Worm (Caenorhabditis elegans) whole organism, mixed stage, embryonic: ENCODE results near the gene pgl-1.
A peak's percentile ranks its signal among the peaks of the same experiment; 100 is the strongest.

Experiments used
- M03D4.4 ChIP-seq: sonication (generic microtip); optimal IDR thresholded peaks from 2 replicates; lab custom pipeline; 2017; ENCODE audit warnings: mild to moderate bottlenecking, missing genetic modification characterization, missing compliant biosample characterization
- bed-3 ChIP-seq: fragments of 200-800 bp; sonication (Bioruptor generic); optimal IDR thresholded peaks from 3 replicates; lab custom pipeline; 2018; ENCODE audit warnings: mild to moderate bottlenecking, missing genetic modification characterization, moderate library complexity, missing compliant biosample characterization
- blmp-1 ChIP-seq: fragments of 150-350 bp; optimal IDR thresholded peaks from 2 replicates; lab custom pipeline; 2014; ENCODE audit warnings: missing biosample characterization, missing genetic modification characterization
- ceh-39 ChIP-seq: fragments of 150-350 bp; optimal IDR thresholded peaks from 2 replicates; lab custom pipeline; 2014; ENCODE audit warnings: missing biosample characterization, missing genetic modification characterization
- ceh-43 ChIP-seq: fragments of 200-800 bp; sonication (Bioruptor generic); optimal IDR thresholded peaks from 2 replicates; lab custom pipeline; 2018; ENCODE audit warnings: mild to moderate bottlenecking, missing genetic modification characterization, moderate library complexity, missing compliant biosample characterization
- ceh-83 ChIP-seq: fragments of 200-800 bp; sonication (Bioruptor generic); optimal IDR thresholded peaks from 2 replicates; lab custom pipeline; 2018; ENCODE audit warnings: mild to moderate bottlenecking, missing genetic modification characterization, missing compliant biosample characterization
- ces-1 ChIP-seq: fragments of 150-350 bp; optimal IDR thresholded peaks from 2 replicates; lab custom pipeline; 2014; ENCODE audit warnings: missing biosample characterization, missing genetic modification reagents, missing genetic modification characterization
- elt-1 ChIP-seq: sonication (generic microtip); optimal IDR thresholded peaks from 2 replicates; lab custom pipeline; 2017; ENCODE audit warnings: missing genetic modification characterization, mild to moderate bottlenecking, missing compliant biosample characterization, antibody characterized with exemption, moderate library complexity, borderline replicate concordance; ENCODE audit not compliant: insufficient read depth
- elt-3 ChIP-seq: fragments of 150-350 bp; optimal IDR thresholded peaks from 2 replicates; lab custom pipeline; 2014; ENCODE audit warnings: missing biosample characterization, missing genetic modification characterization
- ham-2 ChIP-seq: fragments of 200-800 bp; sonication (Bioruptor generic); optimal IDR thresholded peaks from 2 replicates; lab custom pipeline; 2018; ENCODE audit warnings: mild to moderate bottlenecking, missing genetic modification characterization, missing compliant biosample characterization
- hlh-1 ChIP-seq: fragments of 150-350 bp; optimal IDR thresholded peaks from 2 replicates; lab custom pipeline; 2014; ENCODE audit warnings: missing biosample characterization, missing genetic modification reagents, missing genetic modification characterization
- lin-32 ChIP-seq: fragments of 200-800 bp; sonication (Bioruptor generic); optimal IDR thresholded peaks from 2 replicates; lab custom pipeline; 2018; ENCODE audit warnings: mild to moderate bottlenecking, missing genetic modification characterization, missing compliant biosample characterization
- lsy-2 ChIP-seq: fragments of 150-350 bp; optimal IDR thresholded peaks from 2 replicates; lab custom pipeline; 2014; ENCODE audit warnings: missing biosample characterization, missing genetic modification characterization
- mls-2 ChIP-seq: sonication (generic microtip); optimal IDR thresholded peaks from 2 replicates; lab custom pipeline; 2016; ENCODE audit warnings: mild to moderate bottlenecking, missing genetic modification characterization, moderate library complexity, missing compliant biosample characterization
- nhr-12 ChIP-seq: fragments of 150-350 bp; optimal IDR thresholded peaks from 2 replicates; lab custom pipeline; 2014; ENCODE audit warnings: missing biosample characterization, missing genetic modification characterization
- nhr-237 ChIP-seq: fragments of 150-350 bp; optimal IDR thresholded peaks from 2 replicates; lab custom pipeline; 2014; ENCODE audit warnings: missing biosample characterization, missing genetic modification characterization
- nhr-28 ChIP-seq: fragments of 150-350 bp; optimal IDR thresholded peaks from 2 replicates; lab custom pipeline; 2014; ENCODE audit warnings: missing biosample characterization, missing genetic modification characterization
- nhr-76 ChIP-seq: sonication (generic microtip); optimal IDR thresholded peaks from 2 replicates; lab custom pipeline; 2017; ENCODE audit warnings: missing biosample characterization, missing genetic modification characterization
- pha-4 ChIP-seq: fragments of 150-350 bp; optimal IDR thresholded peaks from 2 replicates; lab custom pipeline; 2018; ENCODE audit warnings: missing biosample characterization, missing genetic modification reagents, missing genetic modification characterization
- sem-2 ChIP-seq: fragments of 200-800 bp; sonication (Bioruptor generic); optimal IDR thresholded peaks from 2 replicates; lab custom pipeline; 2018; ENCODE audit warnings: mild to moderate bottlenecking, missing genetic modification characterization, missing compliant biosample characterization
- snpc-4 ChIP-seq: fragments of 150-350 bp; optimal IDR thresholded peaks from 2 replicates; lab custom pipeline; 2014; ENCODE audit warnings: missing biosample characterization, missing genetic modification characterization
- sptf-1 ChIP-seq: sonication (generic microtip); optimal IDR thresholded peaks from 2 replicates; lab custom pipeline; 2017; ENCODE audit warnings: mild to moderate bottlenecking, missing genetic modification characterization, moderate library complexity, missing compliant biosample characterization
- unc-120 ChIP-seq: sonication (generic microtip); optimal IDR thresholded peaks from 2 replicates; lab custom pipeline; 2017; ENCODE audit warnings: missing genetic modification characterization, missing compliant biosample characterization; ENCODE audit not compliant: poor library complexity, severe bottlenecking
- unc-39 ChIP-seq: fragments of 150-350 bp; optimal IDR thresholded peaks from 2 replicates; lab custom pipeline; 2014; ENCODE audit warnings: missing biosample characterization, missing genetic modification characterization
- unc-62 ChIP-seq: fragments of 150-350 bp; optimal IDR thresholded peaks from 2 replicates; lab custom pipeline; 2014; ENCODE audit warnings: missing biosample characterization, missing genetic modification reagents, missing genetic modification characterization
- zip-8 ChIP-seq: fragments of 150-350 bp; optimal IDR thresholded peaks from 2 replicates; lab custom pipeline; 2014; ENCODE audit warnings: missing biosample characterization, missing genetic modification characterization
- ztf-11 ChIP-seq: fragments of 150-350 bp; optimal IDR thresholded peaks from 2 replicates; lab custom pipeline; 2014; ENCODE audit warnings: missing biosample characterization, missing genetic modification characterization

pgl-1 gene

DNA sequence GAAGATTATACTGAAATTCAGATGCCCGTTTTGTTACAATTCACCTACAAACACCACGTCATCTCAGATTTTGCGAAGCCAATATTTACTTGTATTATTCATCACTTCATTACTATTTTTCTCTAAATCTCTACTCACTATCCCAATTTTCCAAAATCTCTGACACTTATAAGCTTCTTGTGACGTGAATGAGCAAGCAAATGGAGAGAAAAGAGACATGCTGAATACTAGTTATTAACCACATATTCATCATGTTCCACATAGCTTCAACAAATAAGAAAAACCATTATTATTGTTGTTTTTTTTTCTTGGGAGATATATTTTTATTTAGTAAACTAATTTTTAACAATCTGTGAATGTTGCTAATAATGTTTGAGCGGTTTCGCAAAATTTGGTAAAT is 25.9 kb downstream of the pgl-1 start:
- peak; percentile 8 for TF ChIP-seq ces-1 (GFP tag; lab: Kevin White, UChicago)
- no peak for TF ChIP-seq pha-4 (tag; lab: Kevin White, UChicago)

DNA sequence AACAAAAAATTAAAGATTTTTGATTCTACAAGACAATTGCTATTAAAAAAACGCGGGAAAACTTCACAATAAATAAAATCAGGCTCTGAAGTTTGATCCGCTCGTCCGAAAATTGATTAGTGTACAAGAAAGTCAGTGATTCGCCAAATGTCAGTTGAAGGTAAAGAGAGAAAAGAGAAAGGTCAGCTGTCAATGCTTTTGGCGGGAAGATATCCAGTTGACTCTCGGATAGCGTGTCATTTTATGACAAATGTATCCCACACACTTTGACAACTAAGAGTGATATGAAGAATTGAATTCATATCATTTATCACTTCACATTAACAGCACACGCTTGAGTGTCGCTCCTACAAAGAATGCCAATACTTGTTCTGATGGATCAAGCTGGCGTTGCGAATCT is 30.3 kb downstream of the pgl-1 start:
- TF ChIP-seq lin-32 (GFP tag; lab: Kevin White, UChicago) (no peak), mls-2 (tag; lab: Kevin White, UChicago) (no peak), unc-120 (tag; lab: Kevin White, UChicago) (peak; percentile 27), nhr-12 (tag; lab: Kevin White, UChicago) (no peak), unc-62 (GFP tag; lab: Kevin White, UChicago) (peak; percentile 95), hlh-1 (peak; percentile 92)

DNA sequence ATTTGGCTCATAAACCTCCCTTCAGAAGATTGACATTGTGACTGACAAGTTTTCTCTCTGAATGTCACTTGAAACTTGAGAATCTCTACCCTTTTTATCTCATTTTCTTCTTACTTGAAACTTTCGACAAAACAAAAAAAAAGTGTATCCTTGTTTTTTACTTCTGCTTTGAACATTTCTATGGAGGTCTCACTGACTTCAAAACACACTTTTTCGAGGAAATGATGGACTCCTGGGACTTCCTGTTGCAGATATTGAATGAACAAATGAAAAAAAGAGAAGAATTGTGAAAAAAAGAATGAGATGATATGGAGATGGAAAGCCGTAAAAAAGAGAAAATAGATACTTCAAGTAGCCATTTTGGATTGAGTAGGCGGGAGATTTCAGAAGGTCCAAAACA is 36.0 kb downstream of the pgl-1 start:
- TF ChIP-seq ceh-39 (tag; lab: Kevin White, UChicago): no peak
- no peak for TF ChIP-seq sptf-1 (tag; lab: Kevin White, UChicago)
- no peak for TF ChIP-seq mls-2 (tag; lab: Kevin White, UChicago)
- TF ChIP-seq elt-3 (tag; lab: Kevin White, UChicago): no peak
- no peak for TF ChIP-seq elt-1
- TF ChIP-seq ham-2 (GFP tag; lab: Kevin White, UChicago): no peak
- no peak for TF ChIP-seq unc-39 (tag; lab: Kevin White, UChicago)
- no peak for TF ChIP-seq ceh-83 (GFP tag; lab: Kevin White, UChicago)
- TF ChIP-seq zip-8 (tag; lab: Kevin White, UChicago): no peak
- TF ChIP-seq hlh-1: no peak
- TF ChIP-seq nhr-12 (tag; lab: Kevin White, UChicago): no peak
- no peak for TF ChIP-seq bed-3 (GFP tag; lab: Kevin White, UChicago)
- TF ChIP-seq blmp-1 (tag; lab: Kevin White, UChicago): no peak
- TF ChIP-seq lsy-2 (tag; lab: Kevin White, UChicago): no peak
- no peak for TF ChIP-seq ceh-43 (GFP tag; lab: Kevin White, UChicago)
- TF ChIP-seq nhr-76 (tag; lab: Kevin White, UChicago): no peak
- no peak for TF ChIP-seq snpc-4 (tag; lab: Kevin White, UChicago)

DNA sequence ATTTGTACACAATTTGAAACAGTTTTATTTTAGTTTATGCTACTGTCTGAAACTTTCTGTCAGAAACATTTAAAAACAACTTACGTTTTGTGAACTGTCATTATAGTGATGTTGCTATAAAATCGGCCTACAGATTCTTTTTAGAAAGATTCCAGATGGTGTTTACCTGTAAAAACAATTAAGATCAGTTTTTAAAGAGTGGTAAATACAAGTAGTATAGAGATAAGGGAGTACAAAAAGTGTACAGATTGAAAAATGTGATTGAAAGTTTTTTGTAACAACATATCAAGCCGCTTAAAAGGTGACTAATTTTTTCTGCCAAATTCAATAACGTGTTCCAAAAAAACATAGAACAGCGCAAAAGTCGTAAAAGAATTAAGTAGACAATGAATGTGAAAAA is 39.6 kb downstream of the pgl-1 start, which contains the start of gene npr-12:
Gene npr-12 (minus strand): TSS at position 101 of the 400 bp plus-strand sequence.
- TF ChIP-seq ztf-11 (tag; lab: Kevin White, UChicago) (no peak), ces-1 (GFP tag; lab: Kevin White, UChicago) (no peak), nhr-28 (tag; lab: Kevin White, UChicago) (no peak), sptf-1 (tag; lab: Kevin White, UChicago) (no peak), pha-4 (tag; lab: Kevin White, UChicago) (no peak), elt-1 (no peak), ceh-83 (GFP tag; lab: Kevin White, UChicago) (no peak), bed-3 (GFP tag; lab: Kevin White, UChicago) (no peak), ceh-39 (tag; lab: Kevin White, UChicago) (no peak), elt-3 (tag; lab: Kevin White, UChicago) (no peak), nhr-237 (tag; lab: Kevin White, UChicago) (no peak), unc-120 (tag; lab: Kevin White, UChicago) (no peak), blmp-1 (tag; lab: Kevin White, UChicago) (no peak), lsy-2 (tag; lab: Kevin White, UChicago) (no peak)

DNA sequence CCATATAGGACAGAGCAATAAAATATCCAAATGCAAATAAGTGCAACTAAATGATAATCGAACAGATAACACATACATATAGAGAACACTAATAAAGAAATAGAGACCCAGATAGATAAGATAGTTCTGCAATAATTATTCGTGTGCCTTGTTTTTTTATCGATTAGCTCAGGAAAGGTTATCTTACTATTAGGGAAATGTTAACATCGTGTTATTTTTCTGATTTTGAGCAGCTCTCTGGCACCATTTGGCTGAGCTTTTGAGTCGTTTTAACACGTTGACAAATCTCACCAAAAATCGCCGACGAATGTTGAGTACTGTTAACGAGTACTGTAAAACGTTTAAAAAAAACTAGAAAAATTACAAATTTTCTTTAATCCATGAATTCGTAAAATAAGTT is 48.7 kb downstream of the pgl-1 start, which contains the start of gene cest-6:
Gene cest-6 (minus strand): TSS at position 101 of the 400 bp plus-strand sequence.
- TF ChIP-seq ham-2 (GFP tag; lab: Kevin White, UChicago): no peak
- no peak for TF ChIP-seq lsy-2 (tag; lab: Kevin White, UChicago)
- TF ChIP-seq, all 35 proteins: peak for 0

DNA sequence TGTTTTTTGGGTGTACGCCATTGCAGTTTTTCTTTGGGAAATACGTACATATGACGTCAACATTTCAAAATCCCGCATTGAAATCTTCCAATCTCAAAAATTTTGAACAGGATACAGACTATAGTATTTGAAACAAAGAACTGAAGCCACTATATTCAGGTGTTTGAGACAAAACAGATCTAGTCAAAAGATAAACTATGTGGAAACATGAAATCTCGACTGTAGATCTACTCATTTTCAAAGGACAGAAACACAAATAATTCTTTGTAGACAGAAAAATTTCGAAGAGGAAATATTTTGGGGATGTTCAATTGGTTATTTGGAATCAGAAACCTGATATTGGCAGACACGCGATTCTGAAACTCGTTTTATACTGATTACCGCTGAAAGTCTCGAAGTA is 51.6 kb downstream of the pgl-1 start:
- TF ChIP-seq sem-2 (GFP tag; lab: Kevin White, UChicago) (no peak), unc-120 (tag; lab: Kevin White, UChicago) (no peak), elt-1 (peak; percentile 54), M03D4.4 (no peak), elt-3 (tag; lab: Kevin White, UChicago) (no peak), lsy-2 (tag; lab: Kevin White, UChicago) (no peak), blmp-1 (tag; lab: Kevin White, UChicago) (no peak)
